Worm (Caenorhabditis elegans): ENCODE results near the gene B0218.5.

DNA sequence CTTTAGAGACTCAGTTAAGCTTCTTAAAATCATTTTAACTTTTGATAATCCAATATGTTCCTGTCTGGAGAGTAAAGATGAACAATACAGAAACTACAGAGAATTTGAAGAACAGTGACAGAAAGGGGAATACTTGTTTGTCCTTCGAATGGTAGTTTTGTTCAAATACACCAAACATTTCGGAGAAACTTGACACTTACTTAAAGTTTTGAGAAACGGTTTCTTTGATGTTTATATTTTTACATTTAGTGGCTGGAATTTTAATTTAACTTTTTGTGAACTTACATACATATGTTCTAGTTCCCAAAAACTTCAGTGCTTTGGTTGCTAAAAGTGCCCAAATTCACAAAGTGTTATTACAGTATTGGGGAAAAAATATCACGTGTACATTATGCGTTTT, at the start of gene B0218.5:
- TF ChIP-seq dao-5 (tag; optimal IDR thresholded peaks at IDR 0.05) (no peak), him-1 (tag; optimal IDR thresholded peaks at IDR 0.05) (no peak), W03F9.2 (tag; optimal IDR thresholded peaks at IDR 0.05) (no peak)

Measured in whole organism, L4/young adult.